Fruit fly (Drosophila melanogaster) whole organism, embryonic: ENCODE results near the gene Nepl18.

Experiments used
- Antp ChIP-seq: fragments of 200-800 bp; sonication (Bioruptor generic); optimal IDR thresholded peaks from 3 replicates; lab custom pipeline; 2016; ENCODE audit warnings: missing biosample characterization, missing genetic modification characterization
- CG10565 ChIP-seq: fragments of 200-800 bp; sonication (Bioruptor generic); optimal IDR thresholded peaks from 3 replicates; lab custom pipeline; 2016; ENCODE audit warnings: missing biosample characterization, mild to moderate bottlenecking, missing genetic modification characterization
- CG10959 ChIP-seq: fragments of 200-800 bp; sonication (Bioruptor generic); IDR thresholded peaks from 2 replicates; pipeline ENCODE4 v1.3.6; 2022; ENCODE audit warnings: missing biosample characterization, missing genetic modification characterization
- CG11696 ChIP-seq: fragments of 200-800 bp; sonication (Bioruptor generic); IDR thresholded peaks from 2 replicates; pipeline ENCODE4 v1.3.6; 2022; ENCODE audit warnings: missing biosample characterization, missing genetic modification characterization
- CG12391 ChIP-seq: fragments of 200-800 bp; sonication (Bioruptor generic); optimal IDR thresholded peaks from 3 replicates; lab custom pipeline; 2018; ENCODE audit warnings: missing biosample characterization, mild to moderate bottlenecking, missing genetic modification characterization, moderate library complexity
- CG14860 ChIP-seq: fragments of 200-800 bp; sonication (Bioruptor generic); IDR thresholded peaks from 3 replicates; pipeline ENCODE4 v1.3.6; 2022; ENCODE audit warnings: missing biosample characterization, missing genetic modification characterization; ENCODE audit not compliant: partially characterized antibody
- CG17802 ChIP-seq: fragments of 200-800 bp; sonication (Bioruptor generic); optimal IDR thresholded peaks from 2 replicates; lab custom pipeline; 2018; ENCODE audit warnings: missing biosample characterization, mild to moderate bottlenecking, missing genetic modification characterization, moderate library complexity
- CG2889 ChIP-seq: fragments of 200-800 bp; sonication (Bioruptor generic); IDR thresholded peaks from 3 replicates; pipeline ENCODE4 v1.3.6; 2022; ENCODE audit warnings: missing biosample characterization, missing genetic modification characterization
- CG31224 ChIP-seq: fragments of 200-800 bp; sonication (Bioruptor generic); IDR thresholded peaks from 2 replicates; pipeline ENCODE4 v1.3.6; 2022; ENCODE audit warnings: missing biosample characterization, missing genetic modification characterization
- CG32772 ChIP-seq: fragments of 200-800 bp; sonication (Bioruptor generic); IDR thresholded peaks from 2 replicates; pipeline ENCODE4 v1.3.6; 2022; ENCODE audit warnings: missing biosample characterization, missing genetic modification characterization
- CG43689 ChIP-seq: fragments of 200-800 bp; sonication (Bioruptor generic); IDR thresholded peaks from 2 replicates; pipeline ENCODE4 v1.3.6; 2022; ENCODE audit warnings: missing biosample characterization, missing genetic modification characterization
- Dad ChIP-seq: fragments of 200-800 bp; sonication (Bioruptor generic); optimal IDR thresholded peaks from 3 replicates; lab custom pipeline; 2016; ENCODE audit warnings: missing biosample characterization, missing genetic modification characterization
- Dek ChIP-seq: fragments of 200-800 bp; sonication (Bioruptor generic); optimal IDR thresholded peaks from 3 replicates; lab custom pipeline; 2019; ENCODE audit warnings: missing biosample characterization, mild to moderate bottlenecking, missing genetic modification characterization, moderate library complexity
- Dip2 ChIP-seq: fragments of 200-800 bp; sonication (Bioruptor generic); IDR thresholded peaks from 2 replicates; pipeline ENCODE4 v1.3.6; 2022; ENCODE audit warnings: missing biosample characterization, missing genetic modification characterization
- E2f1 ChIP-seq: fragments of 200-800 bp; sonication (Bioruptor generic); IDR thresholded peaks from 2 replicates; pipeline ENCODE4 v1.3.6; 2022; ENCODE audit warnings: missing biosample characterization, missing genetic modification characterization
- E2f2 ChIP-seq: fragments of 200-800 bp; sonication (Bioruptor generic); IDR thresholded peaks from 2 replicates; pipeline ENCODE4 v1.3.6; 2022; ENCODE audit warnings: missing biosample characterization, missing genetic modification characterization
- HLH3B ChIP-seq: fragments of 200-800 bp; sonication (Bioruptor generic); IDR thresholded peaks from 2 replicates; pipeline ENCODE4 v1.3.6; 2022; ENCODE audit warnings: missing biosample characterization, missing genetic modification characterization
- MESR4 ChIP-seq: fragments of 200-800 bp; sonication (Bioruptor generic); optimal IDR thresholded peaks from 2 replicates; lab custom pipeline; 2018; ENCODE audit warnings: missing biosample characterization, mild to moderate bottlenecking, missing genetic modification characterization, moderate library complexity
- Neu2 ChIP-seq: fragments of 200-800 bp; sonication (Bioruptor generic); optimal IDR thresholded peaks from 3 replicates; lab custom pipeline; 2016; ENCODE audit warnings: missing biosample characterization, missing genetic modification characterization, borderline replicate concordance
- Nf-YB ChIP-seq: fragments of 200-800 bp; sonication (Bioruptor generic); optimal IDR thresholded peaks from 3 replicates; lab custom pipeline; 2019; ENCODE audit warnings: missing biosample characterization, mild to moderate bottlenecking, missing genetic modification characterization, moderate library complexity
- PHDP ChIP-seq: fragments of 200-800 bp; sonication (Bioruptor generic); optimal IDR thresholded peaks from 3 replicates; lab custom pipeline; 2018; ENCODE audit warnings: missing biosample characterization, mild to moderate bottlenecking, missing genetic modification characterization, moderate library complexity
- Ptx1 ChIP-seq: fragments of 200-800 bp; sonication (Bioruptor generic); IDR thresholded peaks from 2 replicates; pipeline ENCODE4 v1.3.6; 2022; ENCODE audit warnings: missing biosample characterization, missing genetic modification characterization
- Xbp1 ChIP-seq: fragments of 200-800 bp; sonication (Bioruptor generic); optimal IDR thresholded peaks from 3 replicates; lab custom pipeline; 2016; ENCODE audit warnings: missing biosample characterization, mild to moderate bottlenecking, missing genetic modification characterization
- al ChIP-seq: fragments of 200-800 bp; sonication (Bioruptor generic); IDR thresholded peaks from 2 replicates; pipeline ENCODE4 v1.3.6; 2022; ENCODE audit warnings: missing biosample characterization, missing genetic modification characterization
- ara ChIP-seq: fragments of 200-800 bp; sonication (Bioruptor generic); IDR thresholded peaks from 2 replicates; pipeline ENCODE4 v1.3.6; 2022; ENCODE audit warnings: missing biosample characterization, missing genetic modification characterization
- cg ChIP-seq: fragments of 200-800 bp; sonication (Bioruptor generic); optimal IDR thresholded peaks from 3 replicates; lab custom pipeline; 2019; ENCODE audit warnings: missing biosample characterization, mild to moderate bottlenecking, missing genetic modification characterization, moderate library complexity
- da ChIP-seq: fragments of 200-800 bp; sonication (Bioruptor generic); optimal IDR thresholded peaks from 2 replicates; lab custom pipeline; 2016; ENCODE audit warnings: missing biosample characterization, missing genetic modification characterization
- fd64A ChIP-seq: fragments of 200-800 bp; sonication (Bioruptor generic); optimal IDR thresholded peaks from 3 replicates; lab custom pipeline; 2018; ENCODE audit warnings: missing biosample characterization, mild to moderate bottlenecking, missing genetic modification characterization
- gfzf ChIP-seq: fragments of 200-800 bp; sonication (Bioruptor generic); optimal IDR thresholded peaks from 2 replicates; lab custom pipeline; 2016; ENCODE audit warnings: missing biosample characterization, mild to moderate bottlenecking, missing genetic modification characterization, moderate library complexity
- grau ChIP-seq: fragments of 200-800 bp; optimal IDR thresholded peaks from 3 replicates; lab custom pipeline; 2019; ENCODE audit warnings: missing biosample characterization, mild to moderate bottlenecking, missing genetic modification characterization, moderate library complexity
- hkb ChIP-seq, 2 experiments: fragments of 200-800 bp in 1 of 2; fragments of >200 bp in 1 of 2; sonication (Bioruptor generic) in 1 of 2; IDR thresholded peaks in 1 of 2; optimal IDR thresholded peaks in 1 of 2; 2 replicates each; pipeline versions ENCODE4 v1.3.6 to Lab custom; 2017 to 2022; ENCODE audit warnings: missing biosample characterization in 1 of 2, missing genetic modification characterization in 1 of 2
- kah ChIP-seq: fragments of 200-800 bp; sonication (Bioruptor generic); optimal IDR thresholded peaks from 2 replicates; lab custom pipeline; 2018; ENCODE audit warnings: missing biosample characterization, mild to moderate bottlenecking, missing genetic modification characterization
- klu ChIP-seq: fragments of 200-800 bp; sonication (Bioruptor generic); IDR thresholded peaks from 2 replicates; pipeline ENCODE4 v1.3.6; 2022; ENCODE audit warnings: missing biosample characterization, missing genetic modification characterization
- lab ChIP-seq: fragments of 200-800 bp; sonication (Bioruptor generic); optimal IDR thresholded peaks from 3 replicates; lab custom pipeline; 2017; ENCODE audit warnings: missing biosample characterization, missing genetic modification characterization, mild to moderate bottlenecking, moderate library complexity, missing genetic modification reagents
- lilli ChIP-seq: fragments of 200-800 bp; sonication (Bioruptor generic); optimal IDR thresholded peaks from 3 replicates; lab custom pipeline; 2016; ENCODE audit warnings: missing biosample characterization, missing genetic modification characterization
- mirr ChIP-seq: fragments of 200-800 bp; sonication (Bioruptor generic); optimal IDR thresholded peaks from 3 replicates; lab custom pipeline; 2018; ENCODE audit warnings: missing biosample characterization, mild to moderate bottlenecking, missing genetic modification characterization
- nau ChIP-seq: fragments of 200-800 bp; sonication (Bioruptor generic); optimal IDR thresholded peaks from 3 replicates; lab custom pipeline; 2017; ENCODE audit warnings: missing biosample characterization, mild to moderate bottlenecking, missing genetic modification characterization, missing genetic modification reagents
- pan ChIP-seq, 4 experiments: fragments of >200 bp in 3 of 4; fragments of 200-800 bp in 1 of 4; sonication (Bioruptor generic) in 1 of 4; optimal IDR thresholded peaks in 3 of 4; IDR thresholded peaks in 1 of 4; 2 replicates each; pipeline versions ENCODE4 v1.3.6 to Lab custom; 2017 to 2022; ENCODE audit warnings: missing biosample characterization in 2 of 4, missing genetic modification characterization in 2 of 4, mixed read lengths in 1 of 4
- prd ChIP-seq, 3 experiments: fragments of >200 bp in 2 of 3; fragments of 200-800 bp in 1 of 3; sonication (Bioruptor generic) in 1 of 3; optimal IDR thresholded peaks in 2 of 3; IDR thresholded peaks in 1 of 3; 2 replicates in 2 of 3; 3 replicates in 1 of 3; pipeline versions ENCODE4 v1.3.6 to Lab custom; 2017 to 2022; ENCODE audit warnings: missing biosample characterization in 1 of 3, missing genetic modification characterization in 1 of 3
- schlank ChIP-seq: fragments of 200-800 bp; sonication (Bioruptor generic); optimal IDR thresholded peaks from 2 replicates; lab custom pipeline; 2018; ENCODE audit warnings: missing biosample characterization, mild to moderate bottlenecking, missing genetic modification characterization
- sens ChIP-seq: fragments of 200-800 bp; sonication (Bioruptor generic); peaks from one replicate; lab custom pipeline; 2016; ENCODE audit warnings: missing biosample characterization, missing genetic modification characterization
- shn ChIP-seq: fragments of 200-800 bp; sonication (Bioruptor generic); optimal IDR thresholded peaks from 3 replicates; lab custom pipeline; 2016; ENCODE audit warnings: missing biosample characterization, missing genetic modification characterization
- sim ChIP-seq: fragments of 200-800 bp; sonication (Bioruptor generic); IDR thresholded peaks from 2 replicates; pipeline ENCODE4 v1.3.6; 2022; ENCODE audit warnings: missing biosample characterization, missing genetic modification characterization
- slou ChIP-seq: fragments of 200-800 bp; sonication (Bioruptor generic); optimal IDR thresholded peaks from 3 replicates; lab custom pipeline; 2016; ENCODE audit warnings: missing biosample characterization, missing genetic modification characterization
- ssp ChIP-seq: fragments of 200-800 bp; sonication (Bioruptor generic); IDR thresholded peaks from 2 replicates; pipeline ENCODE4 v1.3.6; 2022; ENCODE audit warnings: missing biosample characterization, missing genetic modification characterization
- ttk ChIP-seq: fragments of 200-800 bp; sonication (Bioruptor generic); IDR thresholded peaks from 2 replicates; pipeline ENCODE4 v2.1.2; 2022; ENCODE audit warnings: missing biosample characterization, missing genetic modification characterization
- tx ChIP-seq: fragments of 200-800 bp; sonication (Bioruptor generic); optimal IDR thresholded peaks from 2 replicates; lab custom pipeline; 2016; ENCODE audit warnings: missing biosample characterization, missing genetic modification characterization
- unpg ChIP-seq: fragments of 200-800 bp; sonication (Bioruptor generic); optimal IDR thresholded peaks from 3 replicates; lab custom pipeline; 2018; ENCODE audit warnings: missing biosample characterization, mild to moderate bottlenecking, missing genetic modification characterization, moderate library complexity
- wdn ChIP-seq: fragments of 200-800 bp; sonication (Bioruptor generic); IDR thresholded peaks from 2 replicates; pipeline ENCODE4 v1.3.6; 2022; ENCODE audit warnings: missing biosample characterization, missing genetic modification characterization

Gene Nepl18

dm6 chr3R:28904174-28904573 lies 28.8 kb downstream of the Nepl18 start (continued):
- TF ChIP-seq da (GFP tag; lab: Kevin White, UChicago) = no peak
- TF ChIP-seq CG10565 = no peak
- no peak for TF ChIP-seq lilli
- TF ChIP-seq hkb (optimal IDR thresholded peaks at IDR 0.05; lab: Kevin White, UChicago) = no peak
- TF ChIP-seq hkb (GFP tag; IDR thresholded peaks at IDR 0.05; lab: Robert Waterston, UW) = peak; percentile 57; the same call in 1 of the 2 replicates
- no peak for TF ChIP-seq cg (GFP tag; lab: Kevin White, UChicago)
- TF ChIP-seq shn (GFP tag; lab: Kevin White, UChicago) = no peak
- no peak for TF ChIP-seq kah
- TF ChIP-seq E2f2 (GFP tag; lab: Robert Waterston, UW) = peak; percentile 7; the same call in 1 of the 2 replicates
- TF ChIP-seq slou = no peak
- no peak for TF ChIP-seq klu (GFP tag; lab: Robert Waterston, UW)
- peak; percentile 11 for TF ChIP-seq lab (GFP tag; lab: Kevin White, UChicago)
- no peak for TF ChIP-seq CG11696 (GFP tag; lab: Robert Waterston, UW)
- TF ChIP-seq Antp = peak; percentile 6
- TF ChIP-seq CG14860 (GFP tag; lab: Robert Waterston, UW) = no peak
- TF ChIP-seq PHDP (tag; lab: Kevin White, UChicago) = peak; percentile 66
- TF ChIP-seq grau (tag; lab: Kevin White, UChicago) = peak; percentile 44
- TF ChIP-seq Ptx1 (GFP tag; lab: Robert Waterston, UW) = peak; percentile 60; the same call in 1 of the 2 replicates
- TF ChIP-seq CG2889 (GFP tag; lab: Robert Waterston, UW) = no peak
- no peak for TF ChIP-seq al (GFP tag; lab: Robert Waterston, UW)
- TF ChIP-seq tx = no peak
- TF ChIP-seq CG10959 (GFP tag; lab: Robert Waterston, UW) = no peak
- TF ChIP-seq Nf-YB (GFP tag; lab: Kevin White, UChicago) = no peak
- TF ChIP-seq CG31224 (GFP tag; lab: Robert Waterston, UW) = 0 out of 2 replicates have a peak, but pooled peaks have one; percentile 18
- no peak for TF ChIP-seq Dip2 (GFP tag; lab: Robert Waterston, UW)
- TF ChIP-seq MESR4 (GFP tag; lab: Kevin White, UChicago) = no peak
- peak; percentile 49 for TF ChIP-seq HLH3B (GFP tag; lab: Robert Waterston, UW)
- no peak for TF ChIP-seq sim
- no peak for TF ChIP-seq gfzf
- TF ChIP-seq sens (GFP tag; lab: Kevin White, UChicago) = peak; percentile 91
- no peak for TF ChIP-seq mirr (GFP tag; lab: Kevin White, UChicago)
- TF ChIP-seq CG17802 (tag; lab: Kevin White, UChicago) = peak; percentile 8
- TF ChIP-seq ttk (GFP tag; lab: Robert Waterston, UW) = no peak
- no peak for TF ChIP-seq pan (optimal IDR thresholded peaks at IDR 0.05; lab: Kevin White, UChicago)
- TF ChIP-seq pan (GFP tag; optimal IDR thresholded peaks at IDR 0.05 in 1 of 2, IDR thresholded peaks at IDR 0.05 in 1 of 2) = peak in 1 of 2 experiments; percentile 76
- TF ChIP-seq fd64A (GFP tag; lab: Kevin White, UChicago) = peak; percentile 8
- TF ChIP-seq wdn (GFP tag; lab: Robert Waterston, UW) = no peak
- TF ChIP-seq ara (GFP tag; lab: Robert Waterston, UW) = peak; percentile 69; the same call in 1 of the 2 replicates
- no peak for TF ChIP-seq Dad
- no peak for TF ChIP-seq CG43689 (GFP tag; lab: Robert Waterston, UW)
- peak; percentile 70 for TF ChIP-seq unpg (GFP tag; lab: Kevin White, UChicago)
- no peak for TF ChIP-seq schlank
- no peak for TF ChIP-seq Dek (tag; lab: Kevin White, UChicago)
- TF ChIP-seq Xbp1 (GFP tag; lab: Kevin White, UChicago) = peak; percentile 14
- no peak for TF ChIP-seq nau (GFP tag; lab: Kevin White, UChicago)
- peak; percentile 52 for TF ChIP-seq CG12391
- no peak for TF ChIP-seq prd (optimal IDR thresholded peaks at IDR 0.05; lab: Kevin White, UChicago)
- peak; percentile 65 for TF ChIP-seq prd (GFP tag; IDR thresholded peaks at IDR 0.05; lab: Robert Waterston, UW)
- TF ChIP-seq Neu2 (GFP tag; lab: Kevin White, UChicago) = no peak
- TF ChIP-seq CG32772 = no peak; the same call in 1 of the 2 replicates
- peak; percentile 11; the same call in 1 of the 2 replicates for TF ChIP-seq E2f1
- peak; percentile 27; the same call in 1 of the 2 replicates for TF ChIP-seq ssp (GFP tag; lab: Robert Waterston, UW)
